Fruit fly (Drosophila melanogaster): Measurements from ENCODE around the gene CG12347.

The CG12347 gene

DNA sequence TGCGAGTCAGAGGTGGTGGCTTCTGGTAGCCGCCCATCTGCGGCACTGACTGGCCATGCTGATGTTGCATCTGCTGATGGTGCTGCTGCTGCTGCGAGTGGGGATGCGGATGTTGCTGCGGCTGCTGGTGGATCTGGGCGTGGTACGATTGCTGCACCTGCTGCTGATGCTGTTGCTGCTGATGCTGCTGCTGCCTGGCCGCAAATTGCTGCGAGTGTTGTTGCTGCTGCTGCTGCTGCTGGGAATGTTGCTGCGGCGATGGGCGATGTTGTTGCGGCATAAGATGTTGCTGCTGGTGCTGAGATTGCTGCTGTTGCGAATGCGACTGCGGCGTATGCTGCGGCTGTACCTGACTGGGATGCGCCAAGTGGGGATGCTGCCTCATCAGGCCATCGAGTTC, 1.1 kb upstream of the CG12347 start:
- TF ChIP-seq acj6 (GFP tag; optimal IDR thresholded peaks at IDR 0.05) (no peak), CG31627 (GFP tag; optimal IDR thresholded peaks at IDR 0.05) (no peak), fkh (GFP tag; optimal IDR thresholded peaks at IDR 0.05) (no peak), CG34406 (GFP tag; optimal IDR thresholded peaks at IDR 0.05) (no peak), vri (GFP tag; optimal IDR thresholded peaks at IDR 0.05) (no peak), Lpt (GFP tag; optimal IDR thresholded peaks at IDR 0.05) (no peak), CG11762 (GFP tag; optimal IDR thresholded peaks at IDR 0.05; ENCODE audit: insufficient read depth) (no peak), Ets21C (GFP tag; optimal IDR thresholded peaks at IDR 0.05) (no peak), net (GFP tag; optimal IDR thresholded peaks at IDR 0.05) (no peak), CG8632 (GFP tag; optimal IDR thresholded peaks at IDR 0.05) (no peak), Eip75B (GFP tag; optimal IDR thresholded peaks at IDR 0.05) (no peak), pdm3 (GFP tag; optimal IDR thresholded peaks at IDR 0.05) (no peak), Met (GFP tag; optimal IDR thresholded peaks at IDR 0.05) (no peak), CG4318 (GFP tag; optimal IDR thresholded peaks at IDR 0.05) (no peak), Blimp-1 (GFP tag; optimal IDR thresholded peaks at IDR 0.05) (no peak), CG10631 (GFP tag; optimal IDR thresholded peaks at IDR 0.05) (no peak), CG6163 (GFP tag; IDR thresholded peaks at IDR 0.05) (no peak), cyc (GFP tag; optimal IDR thresholded peaks at IDR 0.05) (no peak), lz (GFP tag; optimal IDR thresholded peaks at IDR 0.05) (no peak), CG9139 (GFP tag; optimal IDR thresholded peaks at IDR 0.05) (no peak)

DNA sequence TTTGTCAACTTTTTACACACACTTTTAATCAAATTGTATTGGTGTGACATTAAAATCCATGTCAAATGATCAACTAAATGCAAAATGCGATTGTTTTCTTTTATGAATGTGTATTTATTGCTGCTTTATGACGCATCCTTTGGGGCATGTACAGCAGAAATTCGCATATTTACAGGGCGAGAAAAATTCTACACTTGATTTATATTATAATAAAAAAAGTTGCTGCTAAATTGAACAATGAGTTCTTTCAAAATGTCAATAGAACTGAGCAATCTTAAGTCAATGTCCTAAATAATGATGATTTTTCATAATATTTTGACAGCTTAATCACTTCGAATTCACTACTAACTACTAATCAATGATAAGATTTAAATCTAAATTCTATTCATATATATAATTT, 4.8 kb downstream of the CG12347 start, which contains the start of gene CG43445:
CG43445 (plus strand) TSS at position 301 of the 400 bp plus-strand sequence.
- TF ChIP-seq CG32006 (GFP tag; optimal IDR thresholded peaks at IDR 0.05) (peak; percentile 3), dac (GFP tag; optimal IDR thresholded peaks at IDR 0.05) (no peak), svp (GFP tag) (peak; percentile 39)

- TF ChIP-seq net (GFP tag; optimal IDR thresholded peaks at IDR 0.05) (no peak), svp (GFP tag) (peak; percentile 38), CG11902 (GFP tag; optimal IDR thresholded peaks at IDR 0.05) (no peak)
Observed at dm6 chr3R:17916478-17916877, 10.2 kb downstream of the CG12347 start, which contains the start of gene Rim. Rim (minus strand) TSS chr3R:17916578.

- TF ChIP-seq svp (GFP tag) (peak; percentile 44), ss (GFP tag; optimal IDR thresholded peaks at IDR 0.05) (no peak)
Observed at dm6 chr3R:17917871-17918499, 11.7 kb downstream of the CG12347 start.

DNA sequence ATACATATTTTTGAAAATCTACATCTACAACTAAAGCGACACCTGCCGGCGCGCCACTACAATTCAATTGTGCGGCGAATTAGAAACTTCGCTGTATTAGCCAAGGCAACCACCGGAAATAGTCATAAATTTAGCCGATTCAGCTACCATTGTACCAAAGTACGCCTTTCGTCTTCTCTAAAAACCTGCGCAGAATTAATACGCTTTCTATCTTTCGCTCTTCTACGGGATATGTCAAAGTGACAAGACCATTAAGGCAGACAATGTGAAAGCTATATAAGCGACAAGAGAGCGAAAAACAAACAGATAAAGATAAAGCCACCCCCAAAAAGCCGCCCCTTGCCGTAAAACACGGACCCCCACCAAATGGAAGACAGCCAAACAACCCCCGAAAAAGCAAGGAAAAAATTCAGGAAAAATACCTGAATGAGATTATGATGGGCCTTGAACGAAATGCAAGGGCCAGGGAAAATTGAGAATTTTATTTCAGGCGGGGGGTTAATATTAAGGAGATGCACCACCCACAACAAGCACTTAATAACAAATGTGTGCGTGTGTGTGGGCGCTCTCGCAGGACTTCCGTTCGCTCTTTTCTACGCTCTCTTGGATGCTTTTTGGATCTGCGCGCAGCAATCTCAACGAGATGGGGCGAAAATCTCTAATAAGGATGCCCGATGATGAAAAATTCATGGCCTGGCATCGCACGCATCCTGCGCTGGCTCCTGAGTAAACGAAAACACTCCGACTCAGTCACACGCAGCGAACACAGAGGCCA, 13.1 kb downstream of the CG12347 start, which contains the start of gene cpo:
cpo (plus strand) TSS at position 725 of the 775 bp plus-strand sequence.
- TF ChIP-seq dac (GFP tag; optimal IDR thresholded peaks at IDR 0.05) = peak; percentile 77
- TF ChIP-seq CG10631 (GFP tag; optimal IDR thresholded peaks at IDR 0.05) = peak; percentile 30
- TF ChIP-seq CG11294 (GFP tag; IDR thresholded peaks at IDR 0.05) = 0 out of 2 replicates have a peak, but pooled peaks have one; percentile 25
- TF ChIP-seq achi (GFP tag; optimal IDR thresholded peaks at IDR 0.05) = peak; percentile 80
- no peak for TF ChIP-seq CG15336 (GFP tag; IDR thresholded peaks at IDR 0.05)
- peak; percentile 30 for TF ChIP-seq Sox102F (GFP tag; optimal IDR thresholded peaks at IDR 0.05)
- peak; percentile 3 for TF ChIP-seq CG11902 (GFP tag; optimal IDR thresholded peaks at IDR 0.05)
- no peak for TF ChIP-seq dsx (GFP tag; optimal IDR thresholded peaks at IDR 0.05; ENCODE audit: poor library complexity, severe bottlenecking)
- TF ChIP-seq Smox (GFP tag; optimal IDR thresholded peaks at IDR 0.05) = no peak
- TF ChIP-seq CG8632 (GFP tag; optimal IDR thresholded peaks at IDR 0.05) = peak; percentile 27
- peak; percentile 23 for TF ChIP-seq CG6792 (GFP tag; optimal IDR thresholded peaks at IDR 0.05)
- TF ChIP-seq Hr4 (GFP tag; optimal IDR thresholded peaks at IDR 0.05) = peak; percentile 34
- peak; percentile 52 for TF ChIP-seq OdsH (GFP tag; optimal IDR thresholded peaks at IDR 0.05)
- TF ChIP-seq pdm3 (GFP tag; optimal IDR thresholded peaks at IDR 0.05) = peak; percentile 50
- TF ChIP-seq Ets21C (GFP tag; optimal IDR thresholded peaks at IDR 0.05) = no peak
- TF ChIP-seq CG8319 (GFP tag; optimal IDR thresholded peaks at IDR 0.05) = no peak
- TF ChIP-seq Eip93F (GFP tag; optimal IDR thresholded peaks at IDR 0.05) = no peak
- TF ChIP-seq Met (GFP tag; optimal IDR thresholded peaks at IDR 0.05) = peak; percentile 41
- no peak for TF ChIP-seq Ets96B (tag; optimal IDR thresholded peaks at IDR 0.05)
- TF ChIP-seq CG6854 (GFP tag; optimal IDR thresholded peaks at IDR 0.05) = peak; percentile 51
- TF ChIP-seq spab (GFP tag; optimal IDR thresholded peaks at IDR 0.05) = no peak
- TF ChIP-seq Lpt (GFP tag; optimal IDR thresholded peaks at IDR 0.05) = no peak
- peak; percentile 62 for TF ChIP-seq esn (GFP tag; optimal IDR thresholded peaks at IDR 0.05)
- peak; percentile 15 for TF ChIP-seq Sox14 (GFP tag; optimal IDR thresholded peaks at IDR 0.05)
- peak; percentile 8 for TF ChIP-seq Blimp-1 (GFP tag; optimal IDR thresholded peaks at IDR 0.05)
- peak; percentile 6 for TF ChIP-seq vri (GFP tag; optimal IDR thresholded peaks at IDR 0.05)
